Fruit fly (Drosophila melanogaster) whole organism, embryonic: ENCODE results near the gene CG32271.

Source experiments
- C15 ChIP-seq: fragments of 200-800 bp; sonication (Bioruptor generic); IDR thresholded peaks from 3 replicates; pipeline ENCODE4 v1.3.6; 2022; ENCODE audit warnings: missing biosample characterization, missing genetic modification characterization
- CG10565 ChIP-seq: fragments of 200-800 bp; sonication (Bioruptor generic); optimal IDR thresholded peaks from 3 replicates; lab custom pipeline; 2016; ENCODE audit warnings: missing biosample characterization, mild to moderate bottlenecking, missing genetic modification characterization
- CG3726 ChIP-seq: fragments of 200-800 bp; sonication (Bioruptor generic); IDR thresholded peaks from 3 replicates; pipeline ENCODE4, ENCODE4 v1.3.6; 2022; ENCODE audit warnings: missing biosample characterization, missing genetic modification characterization
- CG7556 ChIP-seq: fragments of 200-800 bp; sonication (Bioruptor generic); optimal IDR thresholded peaks from 2 replicates; lab custom pipeline; 2017; ENCODE audit warnings: missing biosample characterization, mild to moderate bottlenecking, missing genetic modification characterization
- CG8290 ChIP-seq, 3 experiments: fragments of 200-800 bp; sonication (Bioruptor generic); optimal IDR thresholded peaks; 2 replicates each; lab custom pipeline; 2016 to 2019; ENCODE audit warnings: missing biosample characterization in 3 of 3, missing genetic modification characterization in 3 of 3, mild to moderate bottlenecking in 2 of 3, moderate library complexity in 1 of 3
- CG9797 ChIP-seq: fragments of 200-800 bp; sonication (Bioruptor generic); optimal IDR thresholded peaks from 3 replicates; lab custom pipeline; 2018; ENCODE audit warnings: missing biosample characterization, mild to moderate bottlenecking, missing genetic modification characterization
- CTCF ChIP-seq: fragments of 200-800 bp; sonication (Bioruptor generic); optimal IDR thresholded peaks from 2 replicates; lab custom pipeline; 2017; ENCODE audit warnings: missing biosample characterization, mild to moderate bottlenecking, missing genetic modification characterization, moderate library complexity
- Chrac-16 ChIP-seq: fragments of 200-800 bp; sonication (Bioruptor generic); optimal IDR thresholded peaks from 3 replicates; lab custom pipeline; 2016; ENCODE audit warnings: missing biosample characterization, missing genetic modification characterization
- Dfd ChIP-seq, 2 experiments: fragments of >200 bp; optimal IDR thresholded peaks; 2 replicates each; lab custom pipeline; 2017; ENCODE audit warnings: missing biosample characterization in 2 of 2, missing genetic modification characterization in 2 of 2
- Jarid2 ChIP-seq: fragments of 200-800 bp; sonication (Bioruptor generic); optimal IDR thresholded peaks from 3 replicates; lab custom pipeline; 2017; ENCODE audit warnings: mild to moderate bottlenecking, missing biosample characterization, missing genetic modification reagents, missing genetic modification characterization
- abd-A ChIP-seq: fragments of 200-800 bp; sonication (Bioruptor generic); optimal IDR thresholded peaks from 3 replicates; lab custom pipeline; 2019; ENCODE audit warnings: missing biosample characterization, mild to moderate bottlenecking, missing genetic modification characterization, moderate library complexity
- amos ChIP-seq: fragments of 200-800 bp; sonication (Bioruptor generic); IDR thresholded peaks from 2 replicates; pipeline ENCODE4 v1.3.6; 2022; ENCODE audit warnings: missing biosample characterization, missing genetic modification characterization; ENCODE audit not compliant: partially characterized antibody
- her ChIP-seq: fragments of 200-800 bp; sonication (Bioruptor generic); optimal IDR thresholded peaks from 2 replicates; lab custom pipeline; 2016; ENCODE audit warnings: missing biosample characterization, missing genetic modification characterization
- prd ChIP-seq, 3 experiments: fragments of >200 bp in 2 of 3; fragments of 200-800 bp in 1 of 3; sonication (Bioruptor generic) in 1 of 3; optimal IDR thresholded peaks in 2 of 3; IDR thresholded peaks in 1 of 3; 2 replicates in 2 of 3; 3 replicates in 1 of 3; pipeline versions ENCODE4 v1.3.6 to Lab custom; 2017 to 2022; ENCODE audit warnings: missing biosample characterization in 1 of 3, missing genetic modification characterization in 1 of 3

- no peak for TF ChIP-seq Jarid2 (GFP tag; lab: Kevin White, UChicago)
- no peak for TF ChIP-seq CG7556 (GFP tag; lab: Kevin White, UChicago)
- TF ChIP-seq CG9797: no peak
- TF ChIP-seq CG10565 (GFP tag; lab: Kevin White, UChicago): no peak
- no peak for TF ChIP-seq C15 (GFP tag; lab: Robert Waterston, UW)
- no peak for TF ChIP-seq Dfd (GFP tag; optimal IDR thresholded peaks at IDR 0.05; lab: Kevin White, UChicago)
- TF ChIP-seq abd-A (tag; lab: Kevin White, UChicago): no peak
- no peak for TF ChIP-seq CG8290 (GFP tag; optimal IDR thresholded peaks at IDR 0.05; lab: Kevin White, UChicago)
- TF ChIP-seq CG8290 (tag; optimal IDR thresholded peaks at IDR 0.05; lab: Kevin White, UChicago): no peak
- no peak for TF ChIP-seq Chrac-16 (GFP tag; lab: Kevin White, UChicago)
- TF ChIP-seq prd (optimal IDR thresholded peaks at IDR 0.05; lab: Kevin White, UChicago): no peak
- TF ChIP-seq prd (GFP tag; IDR thresholded peaks at IDR 0.05; lab: Robert Waterston, UW): no peak
- TF ChIP-seq amos: no peak
- no peak for TF ChIP-seq CTCF (GFP tag; lab: Kevin White, UChicago)
- no peak for TF ChIP-seq CG3726 (GFP tag; lab: Robert Waterston, UW)
- TF ChIP-seq her (GFP tag; lab: Kevin White, UChicago): no peak
Observed at dm6 chr3L:3250922-3251658, 48.1 kb upstream of the CG32271 start.
